Worm (Caenorhabditis elegans): Measurements from ENCODE around the gene twk-18.

The twk-18 gene

DNA sequence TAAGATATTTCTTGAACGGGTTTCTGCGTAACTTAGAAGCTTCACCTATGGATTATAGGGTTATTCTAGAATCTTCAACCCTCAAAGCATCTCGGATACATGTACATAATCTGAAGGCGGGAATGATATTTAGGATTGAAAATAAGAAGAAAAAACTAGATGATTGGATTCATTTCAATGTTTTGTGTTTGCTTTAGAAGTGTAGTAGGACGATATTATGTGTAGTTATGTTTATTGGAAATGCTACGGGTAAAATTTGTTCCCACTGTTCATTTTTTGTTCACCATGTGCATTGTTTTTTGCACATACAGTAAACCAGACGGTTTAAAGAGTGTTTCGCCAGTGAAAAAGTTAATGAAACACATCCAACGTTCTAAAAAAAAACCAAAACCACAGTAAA, 23.5 kb downstream of the twk-18 start:
- TF ChIP-seq nhr-102 (tag; optimal IDR thresholded peaks at IDR 0.05) (no peak), aha-1 (tag) (peak; percentile 92), unc-62 (GFP tag; optimal IDR thresholded peaks at IDR 0.05 in 1 of 2) (peak in 1 of 2 experiments; percentile 27), unc-62 (tag; optimal IDR thresholded peaks at IDR 0.05) (no peak), zag-1 (tag; optimal IDR thresholded peaks at IDR 0.05) (no peak), lin-15B (tag; optimal IDR thresholded peaks at IDR 0.05) (no peak), lim-7 (GFP tag; IDR thresholded peaks at IDR 0.05) (no peak)

DNA sequence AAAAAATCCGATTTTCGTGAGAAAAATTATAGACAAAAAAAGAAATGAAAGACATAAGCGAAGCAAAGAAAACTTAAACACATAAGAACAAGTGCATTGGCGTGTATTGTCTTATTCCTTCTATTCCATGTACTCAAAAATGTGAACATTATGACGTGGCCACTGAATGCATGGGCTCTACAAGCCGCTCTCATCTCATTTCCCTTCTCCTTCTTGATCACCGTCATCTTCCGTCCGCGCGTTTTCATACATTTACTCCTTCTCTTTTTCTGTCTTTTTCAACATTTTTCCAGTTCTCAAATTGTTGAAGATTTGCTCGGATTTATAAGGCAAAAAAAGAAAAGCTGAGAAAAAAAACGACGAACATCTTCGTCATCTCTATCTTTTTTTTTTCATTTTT, 26.5 kb downstream of the twk-18 start:
- TF ChIP-seq fkh-10 (GFP tag; optimal IDR thresholded peaks at IDR 0.05) (peak; percentile 81), hif-1 (tag; optimal IDR thresholded peaks at IDR 0.05) (no peak)

- no peak for TF ChIP-seq hlh-11 (tag; optimal IDR thresholded peaks at IDR 0.05)
- TF ChIP-seq vab-7 (GFP tag; IDR thresholded peaks at IDR 0.05), result no peak
- no peak for TF ChIP-seq skn-1 (tag; optimal IDR thresholded peaks at IDR 0.05)
- no peak for TF ChIP-seq gei-8 (GFP tag; optimal IDR thresholded peaks at IDR 0.05)
- no peak for TF ChIP-seq dpl-1 (GFP tag; optimal IDR thresholded peaks at IDR 0.05)
- TF ChIP-seq aly-2 (tag; optimal IDR thresholded peaks at IDR 0.05), result no peak
- TF ChIP-seq daf-8 (GFP tag; IDR thresholded peaks at IDR 0.05), result no peak
- no peak for TF ChIP-seq ceh-62 (tag; optimal IDR thresholded peaks at IDR 0.05)
- TF ChIP-seq ztf-7 (tag; optimal IDR thresholded peaks at IDR 0.05), result no peak
- TF ChIP-seq D1046.2 (GFP tag; IDR thresholded peaks at IDR 0.05), result no peak
- no peak for TF ChIP-seq nhr-11 (tag; optimal IDR thresholded peaks at IDR 0.05)
- TF ChIP-seq Y105C5A.15 (GFP tag; IDR thresholded peaks at IDR 0.05), result no peak
- TF ChIP-seq F10B5.3 (tag; optimal IDR thresholded peaks at IDR 0.05), result no peak
- TF ChIP-seq zip-11 (GFP tag; IDR thresholded peaks at IDR 0.05), result no peak
- no peak for TF ChIP-seq lir-3 (tag; optimal IDR thresholded peaks at IDR 0.05)
These were observed 27.5 kb downstream of the twk-18 start, which contains the start of gene T25B6.4 for ce11 chrX:9015420-9015819. Gene T25B6.4, plus strand, starts transcription at chrX:9015720.

DNA sequence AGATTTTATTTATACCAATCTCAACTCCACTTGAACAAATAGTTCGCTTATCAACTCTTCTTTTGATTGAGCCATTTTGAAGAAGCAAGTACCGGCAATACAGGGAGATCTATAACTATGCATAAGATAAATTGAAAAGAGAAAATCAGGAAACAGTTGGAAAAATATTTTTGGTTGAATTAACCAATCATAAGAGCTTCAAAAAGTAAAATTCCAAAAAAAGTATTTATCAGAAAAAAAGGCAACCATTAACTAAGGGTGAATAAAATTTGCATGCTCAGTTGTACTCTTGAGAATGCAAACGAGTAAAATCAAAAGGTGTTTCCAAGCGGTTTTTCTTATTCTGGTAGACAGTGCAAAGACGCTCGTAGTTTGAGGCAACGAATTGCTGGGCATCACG, 33.7 kb downstream of the twk-18 start, which contains the start of gene T25B6.5:
Gene T25B6.5 (minus strand): TSS at position 101 of the 400 bp plus-strand sequence.
- TF ChIP-seq egl-43 (GFP tag; IDR thresholded peaks at IDR 0.05) (no peak), ceh-20 (GFP tag; IDR thresholded peaks at IDR 0.05) (no peak), lin-38 (GFP tag; IDR thresholded peaks at IDR 0.05) (no peak), mdt-29 (GFP tag; IDR thresholded peaks at IDR 0.05) (no peak), F49E8.2 (tag; optimal IDR thresholded peaks at IDR 0.05; ENCODE audit: borderline replicate concordance) (no peak)

DNA sequence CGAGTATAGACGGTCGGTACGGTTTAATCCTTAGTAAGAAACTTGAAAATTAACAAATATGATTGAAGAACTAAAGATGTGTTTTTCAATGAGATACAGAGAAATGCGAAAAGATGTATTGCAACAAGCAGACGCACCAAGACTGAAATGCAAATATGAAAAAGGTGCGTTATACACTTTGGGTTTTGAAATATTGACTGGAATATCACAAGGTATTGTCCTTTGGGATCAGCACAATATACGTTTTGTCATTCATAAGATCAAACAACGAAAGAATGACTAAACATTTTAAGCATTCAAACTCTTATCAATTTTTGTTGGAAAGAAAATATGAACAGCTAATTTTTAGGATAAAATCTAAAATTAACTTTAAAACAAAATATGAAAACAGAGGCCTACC, 34.9 kb downstream of the twk-18 start, which contains the start of gene T25B6.6:
Gene T25B6.6 (minus strand): TSS at position 101 of the 400 bp plus-strand sequence.
- TF ChIP-seq ama-1 (optimal IDR thresholded peaks at IDR 0.05) (no peak), snpc-1.2 (GFP tag; IDR thresholded peaks at IDR 0.05) (no peak), gei-8 (GFP tag; optimal IDR thresholded peaks at IDR 0.05) (no peak), mxl-2 (GFP tag; conservative IDR thresholded peaks at IDR 0.05) (no peak), nhr-111 (GFP tag; optimal IDR thresholded peaks at IDR 0.05) (no peak), ZK337.2 (GFP tag; IDR thresholded peaks at IDR 0.05) (no peak), egl-27 (tag; optimal IDR thresholded peaks at IDR 0.05) (no peak), T26A8.4 (GFP tag; IDR thresholded peaks at IDR 0.05) (no peak), ztf-7 (tag; optimal IDR thresholded peaks at IDR 0.05) (no peak), skn-1 (tag; optimal IDR thresholded peaks at IDR 0.05) (no peak), dve-1 (tag; optimal IDR thresholded peaks at IDR 0.05; ENCODE audit: insufficient read depth) (no peak), mep-1 (tag; optimal IDR thresholded peaks at IDR 0.05) (no peak), unc-130 (GFP tag; optimal IDR thresholded peaks at IDR 0.05) (no peak), arid-1 (GFP tag; conservative IDR thresholded peaks at IDR 0.05) (no peak), ceh-62 (tag; optimal IDR thresholded peaks at IDR 0.05) (no peak), F44E2.7 (GFP tag; IDR thresholded peaks at IDR 0.05) (no peak), nhr-6 (tag; optimal IDR thresholded peaks at IDR 0.05) (no peak)
